Worm (Caenorhabditis elegans) whole organism, midembryonic: ENCODE data around the gene gei-6.

Source experiments
- cog-1 ChIP-seq: sonication (generic microtip); optimal IDR thresholded peaks from 2 replicates; lab custom pipeline; 2016; ENCODE audit warnings: missing genetic modification characterization, missing compliant biosample characterization
- flt-1 ChIP-seq: fragments of 200-800 bp; sonication (Bioruptor generic); IDR thresholded peaks from 2 replicates; pipeline ENCODE4 v1.3.6; 2022; ENCODE audit warnings: missing genetic modification characterization, missing compliant biosample characterization
- ztf-23 ChIP-seq: fragments of 200-800 bp; sonication (Bioruptor generic); IDR thresholded peaks from 2 replicates; pipeline ENCODE4 v1.3.6; 2022; ENCODE audit warnings: missing genetic modification reagents, missing genetic modification characterization, missing compliant biosample characterization

- no peak for TF ChIP-seq cog-1 (tag; lab: Kevin White, UChicago)
- no peak for TF ChIP-seq flt-1 (GFP tag; lab: Robert Waterston, UW)
- no peak for TF ChIP-seq ztf-23 (GFP tag; lab: Robert Waterston, UW)
These were observed 5.7 kb downstream of the gei-6 start, which contains the start of gene fkb-3 for ce11 chrV:7224947-7225346.
